Worm (Caenorhabditis elegans): ENCODE results near the gene col-128.

- TF ChIP-seq cog-1 (tag; optimal IDR thresholded peaks at IDR 0.05) (no peak), T22C8.4 (GFP tag; IDR thresholded peaks at IDR 0.05) (no peak), ztf-23 (GFP tag; IDR thresholded peaks at IDR 0.05) (no peak), klf-2 (GFP tag; conservative IDR thresholded peaks at IDR 0.05) (no peak), ztf-29 (GFP tag; IDR thresholded peaks at IDR 0.05) (no peak), tab-1 (GFP tag; IDR thresholded peaks at IDR 0.05) (no peak), ref-1 (GFP tag; conservative IDR thresholded peaks at IDR 0.05) (no peak)
These were observed 3.1 kb downstream of the col-128 start, which contains the start of gene M04B2.7 for ce11 chrIV:11548671-11549070.

Data from whole organism, midembryonic.